Fruit fly (Drosophila melanogaster) whole organism, embryonic: ENCODE measurements around the gene CG6409.
A peak's percentile ranks its signal among the peaks of the same experiment; 100 is the strongest.

Experiments
- Adf1 ChIP-seq: fragments of 200-800 bp; sonication (Bioruptor generic); IDR thresholded peaks from 2 replicates; pipeline ENCODE4 v1.3.6; 2022; ENCODE audit warnings: missing biosample characterization, missing genetic modification characterization
- CG10366 ChIP-seq: fragments of 200-800 bp; sonication (Bioruptor generic); IDR thresholded peaks from 2 replicates; pipeline ENCODE4 v1.3.6; 2022; ENCODE audit warnings: missing biosample characterization, missing genetic modification characterization
- CG10431 ChIP-seq: fragments of 200-800 bp; sonication (Bioruptor generic); optimal IDR thresholded peaks from 3 replicates; lab custom pipeline; 2018; ENCODE audit warnings: missing biosample characterization, mild to moderate bottlenecking, missing genetic modification characterization
- CG11456 ChIP-seq: fragments of 200-800 bp; sonication (Bioruptor generic); IDR thresholded peaks from 3 replicates; pipeline ENCODE4 v1.3.6; 2022; ENCODE audit warnings: missing biosample characterization, missing genetic modification characterization
- CG12391 ChIP-seq: fragments of 200-800 bp; sonication (Bioruptor generic); optimal IDR thresholded peaks from 3 replicates; lab custom pipeline; 2018; ENCODE audit warnings: missing biosample characterization, mild to moderate bottlenecking, missing genetic modification characterization, moderate library complexity
- CG12769 ChIP-seq: fragments of 200-800 bp; sonication (Bioruptor generic); optimal IDR thresholded peaks from 2 replicates; lab custom pipeline; 2019; ENCODE audit warnings: missing biosample characterization, mild to moderate bottlenecking, missing genetic modification characterization, moderate library complexity
- CG13424 ChIP-seq: fragments of 200-800 bp; sonication (Bioruptor generic); optimal IDR thresholded peaks from 2 replicates; lab custom pipeline; 2019; ENCODE audit warnings: missing biosample characterization, mild to moderate bottlenecking, missing genetic modification characterization, moderate library complexity
- CG17186 ChIP-seq: fragments of 200-800 bp; sonication (Bioruptor generic); optimal IDR thresholded peaks from 3 replicates; lab custom pipeline; 2017; ENCODE audit warnings: missing biosample characterization, missing genetic modification reagents, missing genetic modification characterization
- CG17361 ChIP-seq: fragments of 200-800 bp; sonication (Bioruptor generic); IDR thresholded peaks from 3 replicates; pipeline ENCODE4 v1.3.6; 2022; ENCODE audit warnings: missing biosample characterization, missing genetic modification characterization
- CG17568 ChIP-seq: fragments of 200-800 bp; sonication (Bioruptor generic); optimal IDR thresholded peaks from 2 replicates; lab custom pipeline; 2018; ENCODE audit warnings: missing biosample characterization, mild to moderate bottlenecking, missing genetic modification characterization, moderate library complexity
- CG17829 ChIP-seq: fragments of 200-800 bp; optimal IDR thresholded peaks from 2 replicates; lab custom pipeline; 2019; ENCODE audit warnings: missing biosample characterization, mild to moderate bottlenecking, missing genetic modification characterization, moderate library complexity
- CG2678 ChIP-seq: fragments of 200-800 bp; sonication (Bioruptor generic); optimal IDR thresholded peaks from 3 replicates; lab custom pipeline; 2019; ENCODE audit warnings: missing biosample characterization, mild to moderate bottlenecking, missing genetic modification characterization, moderate library complexity
- CG2875 ChIP-seq: fragments of 200-800 bp; sonication (Bioruptor generic); optimal IDR thresholded peaks from 2 replicates; lab custom pipeline; 2017; ENCODE audit warnings: missing biosample characterization, mild to moderate bottlenecking, missing genetic modification characterization, missing genetic modification reagents
- CG2889 ChIP-seq: fragments of 200-800 bp; sonication (Bioruptor generic); IDR thresholded peaks from 3 replicates; pipeline ENCODE4 v1.3.6; 2022; ENCODE audit warnings: missing biosample characterization, missing genetic modification characterization
- CG31224 ChIP-seq: fragments of 200-800 bp; sonication (Bioruptor generic); IDR thresholded peaks from 2 replicates; pipeline ENCODE4 v1.3.6; 2022; ENCODE audit warnings: missing biosample characterization, missing genetic modification characterization
- CG34376 ChIP-seq: fragments of 200-800 bp; sonication (Bioruptor generic); optimal IDR thresholded peaks from 2 replicates; lab custom pipeline; 2018; ENCODE audit warnings: missing biosample characterization, mild to moderate bottlenecking, missing genetic modification characterization
- CG3838 ChIP-seq: fragments of 200-800 bp; sonication (Bioruptor generic); optimal IDR thresholded peaks from 3 replicates; lab custom pipeline; 2016; ENCODE audit warnings: missing biosample characterization, missing genetic modification characterization
- CG4360 ChIP-seq: fragments of 200-800 bp; sonication (Bioruptor generic); IDR thresholded peaks from 2 replicates; pipeline ENCODE4 v1.3.6; 2022; ENCODE audit warnings: missing biosample characterization, missing genetic modification characterization
- CG6765 ChIP-seq: fragments of 200-800 bp; sonication (Bioruptor generic); optimal IDR thresholded peaks from 3 replicates; lab custom pipeline; 2017; ENCODE audit warnings: missing biosample characterization, mild to moderate bottlenecking, missing genetic modification characterization
- CG6791 ChIP-seq: fragments of 200-800 bp; sonication (Bioruptor generic); IDR thresholded peaks from 3 replicates; pipeline ENCODE4 v1.3.6; 2022; ENCODE audit warnings: missing biosample characterization, missing genetic modification characterization; ENCODE audit not compliant: partially characterized antibody
- CG7357 ChIP-seq: fragments of 200-800 bp; sonication (Bioruptor generic); IDR thresholded peaks from 3 replicates; pipeline ENCODE4 v1.3.6; 2022; ENCODE audit warnings: missing biosample characterization, missing genetic modification characterization
- E2f2 ChIP-seq: fragments of 200-800 bp; sonication (Bioruptor generic); IDR thresholded peaks from 2 replicates; pipeline ENCODE4 v1.3.6; 2022; ENCODE audit warnings: missing biosample characterization, missing genetic modification characterization
- Max ChIP-seq: fragments of 200-800 bp; sonication (Bioruptor generic); optimal IDR thresholded peaks from 2 replicates; lab custom pipeline; 2016; ENCODE audit warnings: missing biosample characterization, mild to moderate bottlenecking, missing genetic modification characterization
- Meics ChIP-seq: fragments of 200-800 bp; sonication (Bioruptor generic); optimal IDR thresholded peaks from 2 replicates; lab custom pipeline; 2017; ENCODE audit warnings: missing biosample characterization, mild to moderate bottlenecking, missing genetic modification characterization
- Sin3A ChIP-seq: fragments of >200 bp; optimal IDR thresholded peaks from 2 replicates; lab custom pipeline; 2018
- Stat92E ChIP-seq, 3 experiments: fragments of >200 bp in 2 of 3; fragments of 200-800 bp in 1 of 3; sonication (Bioruptor generic) in 1 of 3; optimal IDR thresholded peaks; 2 replicates each; lab custom pipeline; 2017 to 2019; ENCODE audit warnings: missing biosample characterization in 3 of 3, missing genetic modification characterization in 3 of 3, mild to moderate bottlenecking in 1 of 3, moderate library complexity in 1 of 3
- Xrp1 ChIP-seq: fragments of 200-800 bp; sonication (Bioruptor generic); IDR thresholded peaks from 2 replicates; pipeline ENCODE4 v1.3.6; 2022; ENCODE audit warnings: missing biosample characterization, missing genetic modification characterization
- ac ChIP-seq: fragments of 200-800 bp; sonication (Bioruptor generic); optimal IDR thresholded peaks from 3 replicates; lab custom pipeline; 2017; ENCODE audit warnings: missing biosample characterization, mild to moderate bottlenecking, missing genetic modification characterization
- ara ChIP-seq: fragments of 200-800 bp; sonication (Bioruptor generic); IDR thresholded peaks from 2 replicates; pipeline ENCODE4 v1.3.6; 2022; ENCODE audit warnings: missing biosample characterization, missing genetic modification characterization
- bab2 ChIP-seq: fragments of 200-800 bp; sonication (Bioruptor generic); optimal IDR thresholded peaks from 2 replicates; lab custom pipeline; 2016; ENCODE audit warnings: missing biosample characterization, missing genetic modification characterization
- bigmax ChIP-seq: fragments of 200-800 bp; sonication (Bioruptor generic); optimal IDR thresholded peaks from 2 replicates; lab custom pipeline; 2018; ENCODE audit warnings: missing biosample characterization, mild to moderate bottlenecking, missing genetic modification characterization
- chif ChIP-seq, 2 experiments: fragments of 200-800 bp; sonication (Bioruptor generic); optimal IDR thresholded peaks; 3 replicates each; lab custom pipeline; 2016; ENCODE audit warnings: missing biosample characterization in 2 of 2, missing genetic modification characterization in 2 of 2
- croc ChIP-seq: fragments of 200-800 bp; sonication (Bioruptor generic); conservative IDR thresholded peaks from 3 replicates; pipeline ENCODE4 v1.3.6; 2022; ENCODE audit warnings: missing biosample characterization, missing genetic modification characterization
- dysf ChIP-seq: fragments of 200-800 bp; sonication (Bioruptor generic); IDR thresholded peaks from 3 replicates; pipeline ENCODE4 v1.3.6; 2022; ENCODE audit warnings: missing biosample characterization, missing genetic modification characterization
- ewg ChIP-seq: fragments of 200-800 bp; sonication (Bioruptor generic); optimal IDR thresholded peaks from 3 replicates; lab custom pipeline; 2017; ENCODE audit warnings: mild to moderate bottlenecking, missing biosample characterization, missing genetic modification reagents, missing genetic modification characterization
- fru ChIP-seq: fragments of >200 bp; optimal IDR thresholded peaks from 2 replicates; lab custom pipeline; 2017
- ftz-f1 ChIP-seq: fragments of 200-800 bp; sonication (Bioruptor generic); optimal IDR thresholded peaks from 2 replicates; lab custom pipeline; 2016; ENCODE audit warnings: missing biosample characterization, missing genetic modification characterization
- h ChIP-seq: fragments of >200 bp; optimal IDR thresholded peaks from 2 replicates; lab custom pipeline; 2017
- lbe ChIP-seq: fragments of 200-800 bp; sonication (Bioruptor generic); optimal IDR thresholded peaks from 2 replicates; lab custom pipeline; 2016; ENCODE audit warnings: missing biosample characterization, mild to moderate bottlenecking, missing genetic modification characterization
- nom ChIP-seq: fragments of 200-800 bp; sonication (Bioruptor generic); optimal IDR thresholded peaks from 2 replicates; lab custom pipeline; 2017; ENCODE audit warnings: missing biosample characterization, missing genetic modification characterization, mild to moderate bottlenecking, moderate library complexity, missing genetic modification reagents
- pfk ChIP-seq: fragments of 200-800 bp; sonication (Bioruptor generic); optimal IDR thresholded peaks from 2 replicates; lab custom pipeline; 2018; ENCODE audit warnings: missing biosample characterization, mild to moderate bottlenecking, missing genetic modification characterization, moderate library complexity
- psq ChIP-seq: fragments of 200-800 bp; sonication (Bioruptor generic); optimal IDR thresholded peaks from 2 replicates; lab custom pipeline; 2017; ENCODE audit warnings: missing biosample characterization, missing genetic modification characterization
- pum ChIP-seq: fragments of 200-800 bp; sonication (Bioruptor generic); optimal IDR thresholded peaks from 2 replicates; lab custom pipeline; 2016; ENCODE audit warnings: missing biosample characterization, missing genetic modification characterization
- ro ChIP-seq: fragments of 200-800 bp; sonication (Bioruptor generic); IDR thresholded peaks from 2 replicates; pipeline ENCODE4 v1.3.6; 2022; ENCODE audit warnings: missing biosample characterization, missing genetic modification characterization
- sens ChIP-seq: fragments of 200-800 bp; sonication (Bioruptor generic); peaks from one replicate; lab custom pipeline; 2016; ENCODE audit warnings: missing biosample characterization, missing genetic modification characterization
- sens-2 ChIP-seq: fragments of 200-800 bp; sonication (Bioruptor generic); IDR thresholded peaks from 2 replicates; pipeline ENCODE4 v1.3.6; 2022; ENCODE audit warnings: missing biosample characterization, missing genetic modification characterization
- sima ChIP-seq: fragments of 200-800 bp; sonication (Bioruptor generic); optimal IDR thresholded peaks from 2 replicates; lab custom pipeline; 2016; ENCODE audit warnings: missing biosample characterization, missing genetic modification characterization
- so ChIP-seq: fragments of 200-800 bp; sonication (Bioruptor generic); IDR thresholded peaks from 3 replicates; pipeline ENCODE4 v1.3.6; 2022; ENCODE audit warnings: missing biosample characterization, missing genetic modification characterization
- sqz ChIP-seq: fragments of 200-800 bp; sonication (Bioruptor generic); optimal IDR thresholded peaks from 3 replicates; lab custom pipeline; 2018; ENCODE audit warnings: missing biosample characterization, mild to moderate bottlenecking, missing genetic modification characterization
- tin ChIP-seq: fragments of 200-800 bp; sonication (Bioruptor generic); optimal IDR thresholded peaks from 3 replicates; lab custom pipeline; 2016; ENCODE audit warnings: missing biosample characterization, missing genetic modification characterization
- tio ChIP-seq: fragments of 200-800 bp; sonication (Bioruptor generic); optimal IDR thresholded peaks from 2 replicates; lab custom pipeline; 2017; ENCODE audit warnings: missing biosample characterization, missing genetic modification characterization, inconsistent platforms
- wdn ChIP-seq: fragments of 200-800 bp; sonication (Bioruptor generic); IDR thresholded peaks from 2 replicates; pipeline ENCODE4 v1.3.6; 2022; ENCODE audit warnings: missing biosample characterization, missing genetic modification characterization

CG6409 gene

DNA sequence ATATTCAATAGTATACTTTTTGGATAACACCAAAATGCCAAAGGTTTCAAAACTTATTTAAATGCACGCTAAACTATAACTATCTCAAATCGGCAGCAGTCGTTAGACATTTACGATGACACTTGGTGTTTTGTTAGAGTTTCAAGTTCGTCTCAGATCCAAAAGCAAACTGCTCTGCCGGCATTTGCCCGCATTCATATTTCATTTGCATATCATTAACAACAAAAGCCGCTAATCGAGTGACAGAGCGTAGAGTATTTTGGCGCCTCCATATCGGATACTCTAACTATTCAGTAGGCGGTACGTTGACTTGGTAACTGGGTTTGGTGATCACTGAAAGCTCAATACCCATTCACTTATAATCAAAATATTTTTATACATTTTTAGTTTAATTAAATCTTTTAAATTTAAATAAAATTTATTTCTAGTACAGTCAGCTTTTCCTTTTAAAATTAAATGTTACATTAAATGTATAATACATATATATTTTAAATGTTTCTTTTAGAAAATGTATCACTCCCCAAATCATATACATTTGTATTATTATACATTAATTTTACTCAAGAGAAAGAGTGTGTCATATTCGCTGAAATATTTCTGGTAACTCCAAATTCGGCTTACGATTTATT, 11.1 kb upstream of the CG6409 start (continued):
- TF ChIP-seq CG17829 (tag; lab: Kevin White, UChicago) (peak; percentile 56), psq (GFP tag; lab: Kevin White, UChicago) (no peak), CG10366 (GFP tag; lab: Robert Waterston, UW) (0 out of 2 replicates have a peak, but pooled peaks have one; percentile 25), nom (no peak), pfk (GFP tag; lab: Kevin White, UChicago) (no peak), ftz-f1 (GFP tag; lab: Kevin White, UChicago) (no peak), CG2875 (peak; percentile 7), CG34376 (GFP tag; lab: Kevin White, UChicago) (no peak), CG17568 (GFP tag; lab: Kevin White, UChicago) (no peak), CG31224 (no peak), CG7357 (GFP tag; lab: Robert Waterston, UW) (no peak), sqz (GFP tag; lab: Kevin White, UChicago) (peak; percentile 4), lbe (GFP tag; lab: Kevin White, UChicago) (no peak), Xrp1 (GFP tag; lab: Robert Waterston, UW) (peak; percentile 44; the same call in 1 of the 2 replicates), CG6791 (no peak), sens (GFP tag; lab: Kevin White, UChicago) (peak; percentile 26), E2f2 (GFP tag; lab: Robert Waterston, UW) (no peak), ara (GFP tag; lab: Robert Waterston, UW) (no peak), CG4360 (GFP tag; lab: Robert Waterston, UW) (no peak), CG3838 (GFP tag; lab: Kevin White, UChicago) (no peak), Max (GFP tag; lab: Kevin White, UChicago) (no peak), so (GFP tag; lab: Robert Waterston, UW) (no peak), dysf (peak; percentile 39; the same call in 1 of the 3 replicates), ro (GFP tag; lab: Robert Waterston, UW) (no peak), tin (GFP tag; lab: Kevin White, UChicago) (no peak), bigmax (GFP tag; lab: Kevin White, UChicago) (no peak), CG12391 (tag; lab: Kevin White, UChicago) (peak; percentile 69), CG11456 (no peak), CG12769 (tag; lab: Kevin White, UChicago) (no peak), Adf1 (no peak), wdn (GFP tag; lab: Robert Waterston, UW) (no peak), fru (lab: Kevin White, UChicago) (no peak), tio (GFP tag; lab: Kevin White, UChicago) (no peak), CG17186 (GFP tag; lab: Kevin White, UChicago) (no peak), pum (GFP tag; lab: Kevin White, UChicago) (no peak), sens-2 (GFP tag; lab: Robert Waterston, UW) (no peak), CG2889 (GFP tag; lab: Robert Waterston, UW) (no peak), Meics (peak; percentile 61), sima (no peak), CG2678 (tag; lab: Kevin White, UChicago) (peak; percentile 80), croc (GFP tag; lab: Robert Waterston, UW) (no peak), ewg (GFP tag; lab: Kevin White, UChicago) (no peak), h (lab: Kevin White, UChicago) (no peak), chif (GFP tag; optimal IDR thresholded peaks at IDR 0.05; lab: Kevin White, UChicago) (no peak), bab2 (no peak), CG13424 (peak; percentile 75), Stat92E (GFP tag; optimal IDR thresholded peaks at IDR 0.05; lab: Kevin White, UChicago) (no peak), CG6765 (no peak), ac (GFP tag; lab: Kevin White, UChicago) (no peak), CG17361 (GFP tag; lab: Robert Waterston, UW) (peak; percentile 85), Sin3A (lab: Kevin White, UChicago) (no peak), CG10431 (GFP tag; lab: Kevin White, UChicago) (no peak)
